Worm (Caenorhabditis elegans): ENCODE measurements around the gene B0416.2.

DNA sequence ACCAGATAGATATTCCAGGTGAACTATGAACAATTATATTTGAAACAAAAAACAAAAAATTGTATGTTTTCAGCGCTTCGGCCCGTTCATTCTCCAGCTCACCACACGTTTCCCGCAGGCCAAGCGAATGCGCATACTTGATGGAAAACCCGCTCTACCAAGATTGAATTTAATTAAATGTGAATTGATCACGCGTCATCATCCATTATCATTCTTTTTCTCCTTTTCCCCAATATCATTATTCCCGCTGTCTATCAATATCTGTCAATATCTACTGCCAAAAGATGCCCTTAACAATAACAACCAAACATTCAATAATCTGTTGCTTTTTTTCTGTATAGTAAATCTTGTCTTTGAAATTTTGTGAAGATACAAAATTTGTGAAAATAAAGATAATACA lies 37.3 kb downstream of the B0416.2 start:
- TF ChIP-seq nhr-11 (tag; optimal IDR thresholded peaks at IDR 0.05) (no peak), zag-1 (tag; optimal IDR thresholded peaks at IDR 0.05) (no peak)

Data from whole organism, L2 larva.